Fruit fly (Drosophila melanogaster): ENCODE results near the gene CG12541.

CG12541 gene

dm6 chrX:6982054-6982453, 83.8 kb downstream of the CG12541 start (continued):
- TF ChIP-seq CG18262 (tag; optimal IDR thresholded peaks at IDR 0.05) (peak; percentile 66), fd64A (GFP tag; optimal IDR thresholded peaks at IDR 0.05) (no peak), Vsx1 (GFP tag; optimal IDR thresholded peaks at IDR 0.05) (no peak), tio (GFP tag; optimal IDR thresholded peaks at IDR 0.05) (peak; percentile 12), CG13624 (GFP tag; optimal IDR thresholded peaks at IDR 0.05) (no peak), CG8478 (optimal IDR thresholded peaks at IDR 0.05) (no peak), oc (tag; optimal IDR thresholded peaks at IDR 0.05) (peak; percentile 3), NFAT (GFP tag; IDR thresholded peaks at IDR 0.05) (no peak), CG2199 (GFP tag; IDR thresholded peaks at IDR 0.05) (no peak), twi (tag; optimal IDR thresholded peaks at IDR 0.05) (no peak), Asciz (GFP tag; optimal IDR thresholded peaks at IDR 0.05) (peak; percentile 29), jumu (GFP tag; optimal IDR thresholded peaks at IDR 0.05) (no peak), ems (GFP tag; optimal IDR thresholded peaks at IDR 0.05) (no peak), D (optimal IDR thresholded peaks at IDR 0.05) (no peak), D (GFP tag; optimal IDR thresholded peaks at IDR 0.05) (peak; percentile 35), Sox100B (GFP tag; optimal IDR thresholded peaks at IDR 0.05) (peak; percentile 21), fd3F (GFP tag; optimal IDR thresholded peaks at IDR 0.05) (peak; percentile 2), CG2678 (tag; optimal IDR thresholded peaks at IDR 0.05) (peak; percentile 58), Gsc (GFP tag; IDR thresholded peaks at IDR 0.05) (no peak), CG2875 (GFP tag; optimal IDR thresholded peaks at IDR 0.05) (no peak), CG11398 (GFP tag; optimal IDR thresholded peaks at IDR 0.05) (no peak), CG17186 (GFP tag; optimal IDR thresholded peaks at IDR 0.05) (no peak), crol (GFP tag; IDR thresholded peaks at IDR 0.05) (no peak), Abd-B (GFP tag; optimal IDR thresholded peaks at IDR 0.05) (peak; percentile 7), gcm (GFP tag; optimal IDR thresholded peaks at IDR 0.05) (peak; percentile 19), Rx (GFP tag; IDR thresholded peaks at IDR 0.05) (no peak), dimm (GFP tag; IDR thresholded peaks at IDR 0.05) (no peak), gro (GFP tag; optimal IDR thresholded peaks at IDR 0.05) (no peak), HLH4C (GFP tag; IDR thresholded peaks at IDR 0.05; ENCODE audit: partially characterized antibody) (no peak), gem (tag; optimal IDR thresholded peaks at IDR 0.05) (peak; percentile 73), CoRest (tag; optimal IDR thresholded peaks at IDR 0.05) (peak; percentile 54), CG6654 (GFP tag; optimal IDR thresholded peaks at IDR 0.05) (no peak), CG12659 (GFP tag; optimal IDR thresholded peaks at IDR 0.05) (peak; percentile 16), CG4730 (GFP tag; IDR thresholded peaks at IDR 0.05) (no peak), CG12769 (tag; optimal IDR thresholded peaks at IDR 0.05) (no peak), Dbx (GFP tag; IDR thresholded peaks at IDR 0.05) (no peak), dmrt11E (tag; optimal IDR thresholded peaks at IDR 0.05) (peak; percentile 66), D19B (GFP tag; optimal IDR thresholded peaks at IDR 0.05) (no peak), CG10209 (GFP tag; optimal IDR thresholded peaks at IDR 0.05) (peak; percentile 7), PHDP (tag; optimal IDR thresholded peaks at IDR 0.05) (peak; percentile 50), CG3407 (GFP tag; optimal IDR thresholded peaks at IDR 0.05) (no peak), klu (GFP tag; IDR thresholded peaks at IDR 0.05) (no peak), nom (GFP tag; optimal IDR thresholded peaks at IDR 0.05) (no peak), Eip74EF (GFP tag; optimal IDR thresholded peaks at IDR 0.05) (no peak), pum (GFP tag; optimal IDR thresholded peaks at IDR 0.05) (no peak), chif (GFP tag; optimal IDR thresholded peaks at IDR 0.05) (peak in 1 of 2 experiments; percentile 20), sug (tag; optimal IDR thresholded peaks at IDR 0.05) (no peak), sr (GFP tag; IDR thresholded peaks at IDR 0.05) (no peak), CG4282 (GFP tag; optimal IDR thresholded peaks at IDR 0.05) (no peak), CG1603 (tag; optimal IDR thresholded peaks at IDR 0.05) (peak; percentile 52), ato (GFP tag; IDR thresholded peaks at IDR 0.05; ENCODE audit: partially characterized antibody) (no peak)

Measured in whole organism, embryonic.